Fruit fly (Drosophila melanogaster): ENCODE measurements around the gene CG4928.

- TF ChIP-seq Mnt (GFP tag; optimal IDR thresholded peaks at IDR 0.05) (no peak), bab1 (GFP tag; optimal IDR thresholded peaks at IDR 0.05) (no peak), CG7045 (GFP tag; optimal IDR thresholded peaks at IDR 0.05) (no peak), ovo (GFP tag; optimal IDR thresholded peaks at IDR 0.05) (no peak), tj (GFP tag; optimal IDR thresholded peaks at IDR 0.05) (no peak), cnc (optimal IDR thresholded peaks at IDR 0.05) (no peak), CG33017 (tag; optimal IDR thresholded peaks at IDR 0.05) (no peak), kay (GFP tag; ENCODE audit: borderline replicate concordance) (no peak), Clk (GFP tag; optimal IDR thresholded peaks at IDR 0.05) (no peak)
Measured at dm6 chrX:16918767-16919336, 5.9 kb downstream of the CG4928 start.

Data from whole organism, adult.